Fruit fly (Drosophila melanogaster): ENCODE data around the gene CG13625.

The CG13625 gene

DNA sequence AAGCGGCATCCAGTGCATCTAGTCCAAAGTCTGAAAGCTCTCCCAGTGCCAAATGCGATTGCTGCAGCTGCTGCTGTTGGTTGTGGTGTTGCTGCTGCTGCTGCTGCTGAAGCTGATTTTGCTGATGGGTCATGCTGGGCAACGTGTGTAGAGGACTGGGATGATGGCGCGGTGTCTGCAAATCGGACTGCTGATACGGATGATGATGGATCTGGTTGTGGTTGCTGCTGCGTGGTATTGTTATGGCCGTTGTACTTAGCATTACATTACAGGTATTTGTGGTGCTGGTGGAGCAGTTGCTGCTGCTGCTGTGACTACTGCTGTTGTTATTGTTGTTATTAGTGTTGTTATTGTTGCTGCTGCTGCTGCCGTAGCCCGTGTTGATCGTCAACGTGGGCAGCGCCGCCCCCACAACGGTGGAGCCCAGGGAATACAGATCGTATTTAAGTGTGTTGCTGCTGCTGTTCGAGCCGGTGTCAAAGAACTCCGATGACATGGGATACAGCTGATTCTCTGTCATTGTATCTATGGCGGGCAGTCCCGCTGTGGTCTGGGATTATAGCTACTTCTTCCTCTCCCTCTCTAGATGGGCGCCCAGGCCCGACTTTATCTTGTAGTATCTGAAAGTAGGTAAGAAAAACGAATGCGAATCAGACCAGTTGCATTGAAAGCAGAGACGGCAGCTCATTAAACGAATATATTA lies 22.5 kb downstream of the CG13625 start:
- no peak for TF ChIP-seq CG17801 (GFP tag; optimal IDR thresholded peaks at IDR 0.05; ENCODE audit: partially characterized antibody)

- TF ChIP-seq CG17801 (GFP tag; optimal IDR thresholded peaks at IDR 0.05; ENCODE audit: partially characterized antibody), result peak; percentile 26
These were observed 27.9 kb downstream of the CG13625 start for dm6 chr3R:24557020-24557465.

- TF ChIP-seq CG17801 (GFP tag; optimal IDR thresholded peaks at IDR 0.05; ENCODE audit: partially characterized antibody), result no peak
These were observed 28.4 kb downstream of the CG13625 start for dm6 chr3R:24556554-24556953.

DNA sequence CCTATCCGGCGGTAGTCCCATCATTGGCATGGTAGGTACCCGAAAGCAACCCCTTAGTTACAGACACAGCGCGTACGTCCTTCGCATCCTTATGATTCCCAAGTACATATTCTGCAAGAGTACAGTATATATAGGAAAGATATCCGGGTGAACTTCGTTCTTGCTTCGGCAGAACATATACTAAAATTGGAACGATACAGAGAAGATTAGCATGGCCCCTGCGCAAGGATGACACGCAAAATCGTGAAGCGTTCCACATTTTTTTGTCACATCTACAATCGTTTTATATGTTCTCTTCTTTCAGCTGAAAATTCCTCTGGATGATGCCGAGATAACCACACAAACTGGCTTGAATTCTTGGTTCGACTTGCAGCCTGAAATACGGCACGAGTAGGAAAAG lies 29.0 kb downstream of the CG13625 start:
- no peak for TF ChIP-seq CG17801 (GFP tag; optimal IDR thresholded peaks at IDR 0.05; ENCODE audit: partially characterized antibody)

DNA sequence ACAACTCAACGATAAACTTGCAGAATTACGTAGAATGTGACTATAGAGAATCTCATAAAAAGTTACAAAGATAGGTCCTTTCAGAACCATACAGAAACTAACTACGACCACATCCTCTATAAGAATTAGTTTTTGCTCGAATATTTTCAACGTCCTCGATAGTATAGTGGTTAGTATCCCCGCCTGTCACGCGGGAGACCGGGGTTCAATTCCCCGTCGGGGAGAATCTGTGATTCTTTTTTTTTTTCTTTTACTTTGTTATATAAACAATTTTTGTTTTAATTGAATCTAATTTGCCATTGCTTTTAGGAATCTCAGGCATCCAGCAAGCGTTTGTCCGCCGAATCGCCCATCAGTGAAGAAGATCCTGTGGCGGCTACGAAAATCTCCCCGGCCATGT lies 29.8 kb downstream of the CG13625 start:
- no peak for TF ChIP-seq CG17801 (GFP tag; optimal IDR thresholded peaks at IDR 0.05; ENCODE audit: partially characterized antibody)

dm6 chr3R:24550802-24551391 lies 34.1 kb downstream of the CG13625 start:
- TF ChIP-seq CG17801 (GFP tag; optimal IDR thresholded peaks at IDR 0.05; ENCODE audit: partially characterized antibody), result no peak

dm6 chr3R:24549834-24550233 lies 35.1 kb downstream of the CG13625 start:
- TF ChIP-seq CG17801 (GFP tag; optimal IDR thresholded peaks at IDR 0.05; ENCODE audit: partially characterized antibody), result peak; percentile 46

- TF ChIP-seq CG17801 (GFP tag; optimal IDR thresholded peaks at IDR 0.05; ENCODE audit: partially characterized antibody), result no peak
These were observed 36.1 kb downstream of the CG13625 start for dm6 chr3R:24548832-24549231.

DNA sequence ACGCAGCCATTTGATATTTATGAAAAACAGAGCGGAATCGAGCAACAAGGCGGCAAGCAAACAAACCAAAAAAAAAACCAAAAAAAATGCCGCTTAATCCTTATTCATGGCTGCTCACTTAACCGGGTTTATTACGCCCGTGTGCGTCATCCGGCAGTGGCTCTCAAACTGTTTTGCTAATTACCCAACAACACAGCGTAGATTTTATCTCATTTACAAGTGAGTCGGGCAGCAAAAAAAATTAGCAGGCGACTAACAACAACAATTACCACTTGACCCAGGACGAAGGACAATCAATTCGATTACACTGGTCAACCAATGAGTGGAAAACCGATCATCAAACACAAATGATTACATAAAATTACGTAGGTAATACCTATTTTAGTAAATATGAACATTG lies 36.7 kb downstream of the CG13625 start:
- no peak for TF ChIP-seq CG17801 (GFP tag; optimal IDR thresholded peaks at IDR 0.05; ENCODE audit: partially characterized antibody)

DNA sequence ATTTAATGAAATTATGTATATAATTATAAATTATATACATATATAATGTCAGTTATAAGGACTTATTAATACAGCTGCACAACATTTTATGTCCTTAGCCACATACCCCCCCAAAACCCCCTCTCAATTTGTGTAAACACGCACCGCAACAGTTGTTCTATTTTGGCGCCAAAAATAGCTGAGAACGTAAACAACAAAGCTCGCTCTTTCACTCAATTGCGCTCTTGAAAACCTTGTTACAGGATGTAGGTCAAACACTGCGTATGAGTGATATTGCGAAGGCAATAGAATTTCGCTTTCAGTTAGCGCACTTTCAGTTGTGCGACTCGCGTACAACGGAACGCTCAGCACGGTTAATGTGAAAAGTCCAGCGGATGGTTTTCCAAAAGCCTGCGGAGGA lies 40.6 kb downstream of the CG13625 start, which contains the start of gene Esyt2:
Gene Esyt2 (plus strand): TSS at position 332 of the 400 bp plus-strand sequence.
- no peak for TF ChIP-seq CG17801 (GFP tag; optimal IDR thresholded peaks at IDR 0.05; ENCODE audit: partially characterized antibody)

- peak; percentile 87 for TF ChIP-seq CG17801 (GFP tag; optimal IDR thresholded peaks at IDR 0.05; ENCODE audit: partially characterized antibody)
These were observed 41.2 kb downstream of the CG13625 start, which contains the start of gene Cftr for dm6 chr3R:24543676-24544277. TSS of gene Cftr (minus strand) at chr3R:24543914.

DNA sequence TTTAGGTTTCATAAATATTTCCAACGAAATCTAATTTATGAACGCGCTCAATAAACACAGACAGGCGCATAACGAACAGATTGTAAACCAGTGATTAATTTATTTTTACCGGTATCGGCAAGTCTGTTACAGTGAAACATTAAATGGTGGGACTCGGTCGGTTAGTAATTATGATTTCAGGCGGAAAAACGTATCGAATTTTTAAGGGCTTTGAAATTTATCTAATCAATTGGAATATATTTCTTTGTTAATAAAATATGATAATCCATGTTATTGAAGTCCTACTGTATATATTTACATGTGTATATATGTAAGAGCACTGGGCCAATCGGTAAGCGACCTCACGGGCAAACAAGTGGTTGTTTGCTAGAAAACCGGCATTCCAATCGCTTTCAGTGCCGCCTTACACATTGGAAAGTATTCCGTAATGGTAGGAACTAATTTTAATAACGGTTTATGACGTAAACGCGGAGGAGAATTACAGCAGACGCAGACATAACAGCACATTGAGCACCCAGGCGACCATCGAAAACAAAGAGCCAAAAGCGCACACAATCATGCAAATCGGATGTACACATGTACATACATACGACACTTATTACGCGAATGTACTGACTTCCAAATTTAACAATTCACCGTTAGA lies 41.8 kb downstream of the CG13625 start:
- peak; percentile 93 for TF ChIP-seq CG17801 (GFP tag; optimal IDR thresholded peaks at IDR 0.05; ENCODE audit: partially characterized antibody)

Measured in ovary, adult (tissue).